Fruit fly (Drosophila melanogaster) whole organism, prepupa: ENCODE data around the gene Fancl.

Experiments
- CG11294 ChIP-seq: fragments of 200-800 bp; sonication (Bioruptor generic); IDR thresholded peaks from 2 replicates; pipeline ENCODE4 v1.3.6; 2022; ENCODE audit warnings: missing biosample characterization, missing genetic modification characterization
- CG16779 ChIP-seq: fragments of 200-800 bp; sonication (Bioruptor generic); optimal IDR thresholded peaks from 3 replicates; lab custom pipeline; 2017; ENCODE audit warnings: missing biosample characterization, mild to moderate bottlenecking, missing genetic modification characterization
- CG34406 ChIP-seq: fragments of 200-800 bp; sonication (Bioruptor generic); optimal IDR thresholded peaks from 3 replicates; lab custom pipeline; 2016; ENCODE audit warnings: missing biosample characterization, missing genetic modification characterization
- CG6276 ChIP-seq: fragments of 200-800 bp; sonication (Bioruptor generic); optimal IDR thresholded peaks from 2 replicates; lab custom pipeline; 2017; ENCODE audit warnings: missing biosample characterization, mild to moderate bottlenecking, missing genetic modification characterization
- CG6792 ChIP-seq: fragments of 200-800 bp; sonication (Bioruptor generic); optimal IDR thresholded peaks from 3 replicates; lab custom pipeline; 2016; ENCODE audit warnings: missing biosample characterization, missing genetic modification characterization
- Eip75B ChIP-seq: fragments of 200-800 bp; sonication (Bioruptor generic); optimal IDR thresholded peaks from 3 replicates; lab custom pipeline; 2016; ENCODE audit warnings: missing biosample characterization, missing genetic modification characterization
- Ets21C ChIP-seq: fragments of 200-800 bp; sonication (Bioruptor generic); optimal IDR thresholded peaks from 3 replicates; lab custom pipeline; 2016; ENCODE audit warnings: missing biosample characterization, missing genetic modification characterization
- Hr39 ChIP-seq: fragments of 200-800 bp; sonication (Bioruptor generic); optimal IDR thresholded peaks from 2 replicates; lab custom pipeline; 2016; ENCODE audit warnings: missing biosample characterization, missing genetic modification characterization
- fd85E ChIP-seq: fragments of 200-800 bp; sonication (Bioruptor generic); optimal IDR thresholded peaks from 3 replicates; lab custom pipeline; 2016; ENCODE audit warnings: missing biosample characterization, missing genetic modification characterization
- spab ChIP-seq: fragments of 200-800 bp; sonication (Bioruptor generic); optimal IDR thresholded peaks from 2 replicates; lab custom pipeline; 2017; ENCODE audit warnings: missing biosample characterization, mild to moderate bottlenecking, missing genetic modification characterization, missing genetic modification reagents
- topi ChIP-seq: fragments of 200-800 bp; sonication (Bioruptor generic); optimal IDR thresholded peaks from 3 replicates; lab custom pipeline; 2016; ENCODE audit warnings: missing biosample characterization, missing genetic modification characterization

DNA sequence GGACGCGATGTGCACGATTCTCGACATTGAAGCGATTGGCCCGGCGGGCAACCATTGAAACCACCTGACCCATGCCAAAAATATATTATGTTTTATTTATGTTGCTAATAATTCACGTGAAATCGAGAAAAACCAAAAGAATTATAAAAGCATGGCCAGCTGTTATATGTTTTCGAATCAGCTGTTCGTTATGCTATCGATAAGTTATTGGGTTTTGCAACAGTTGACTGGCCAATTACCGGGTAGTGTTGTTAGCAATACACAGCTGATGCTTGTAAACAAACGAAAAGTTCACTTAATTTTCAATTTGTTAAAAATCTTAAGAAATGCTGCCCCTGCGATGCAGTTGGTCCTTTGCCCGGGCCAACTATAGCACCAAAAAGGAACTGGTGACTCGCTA lies 7.3 kb downstream of the Fancl start, which contains the start of the genes CG11722 and mtTFB2:
- TF ChIP-seq Ets21C (no peak), Eip75B (no peak), CG16779 (no peak), CG6792 (GFP tag; lab: Kevin White, UChicago) (no peak), CG6276 (no peak), CG34406 (GFP tag; lab: Kevin White, UChicago) (no peak), fd85E (GFP tag; lab: Kevin White, UChicago) (no peak), Hr39 (GFP tag; lab: Kevin White, UChicago) (no peak), CG11294 (GFP tag; lab: Robert Waterston, UW) (no peak), topi (GFP tag; lab: Kevin White, UChicago) (peak; percentile 33), spab (GFP tag; lab: Kevin White, UChicago) (no peak)
